Fruit fly (Drosophila melanogaster) S2 (cell line): Measurements from ENCODE around the gene Exo70.

Source experiments
- CG8478 ChIP-seq: fragments of >200 bp; optimal IDR thresholded peaks from 2 replicates; lab custom pipeline; 2018
- CTCF ChIP-seq, 2 experiments: fragments of >200 bp; optimal IDR thresholded peaks; 2 replicates each; lab custom pipeline; 2018

DNA sequence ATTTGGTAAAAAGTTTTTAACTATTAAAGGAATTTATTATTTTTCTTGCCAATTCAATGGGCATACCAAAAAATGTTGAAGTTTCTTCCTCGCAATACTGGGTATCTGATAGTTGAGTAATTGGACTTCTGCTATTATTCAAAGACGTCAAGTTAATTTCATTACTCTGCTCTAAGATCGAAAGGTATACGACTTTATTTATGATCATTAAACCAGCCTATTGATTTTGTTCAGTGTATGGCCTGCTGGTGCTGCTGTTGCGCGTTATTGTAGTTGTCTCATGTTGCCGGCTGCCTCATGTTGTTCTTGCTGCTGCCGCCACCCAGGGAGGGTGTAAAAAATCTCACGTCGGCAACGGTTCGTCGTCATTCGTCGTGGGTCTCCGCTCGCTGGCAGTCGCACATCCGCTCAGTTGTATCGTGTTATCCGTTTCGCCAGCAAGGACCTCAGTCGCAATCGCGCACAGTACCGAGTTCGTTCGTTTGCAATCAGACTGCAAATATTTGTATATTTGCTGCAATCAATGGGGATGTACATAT is 16.0 kb upstream of the Exo70 start, which contains the start of gene CG7120:
- TF ChIP-seq CG8478 (lab: Kevin White, UChicago), result no peak
- TF ChIP-seq CTCF (optimal IDR thresholded peaks at IDR 0.05; lab: Kevin White, UChicago), result no peak
